Fruit fly (Drosophila melanogaster): ENCODE measurements around the gene CG15731.

The CG15731 gene

dm6 chrX:12453704-12454103 is 3.9 kb downstream of the CG15731 start (continued):
- TF ChIP-seq CG12299 (tag; optimal IDR thresholded peaks at IDR 0.05) (no peak), CG6175 (GFP tag; IDR thresholded peaks at IDR 0.05) (no peak), Hr78 (GFP tag; optimal IDR thresholded peaks at IDR 0.05) (no peak), CG12659 (GFP tag; optimal IDR thresholded peaks at IDR 0.05) (no peak), kah (GFP tag; optimal IDR thresholded peaks at IDR 0.05) (no peak), Tbp (GFP tag; optimal IDR thresholded peaks at IDR 0.05) (no peak), tup (GFP tag; optimal IDR thresholded peaks at IDR 0.05) (no peak), NFAT (GFP tag; IDR thresholded peaks at IDR 0.05) (no peak), Rfx (GFP tag; IDR thresholded peaks at IDR 0.05) (no peak), NC2β (GFP tag; optimal IDR thresholded peaks at IDR 0.05) (no peak), E2f2 (GFP tag; IDR thresholded peaks at IDR 0.05) (no peak), unpg (GFP tag; optimal IDR thresholded peaks at IDR 0.05) (peak; percentile 29), ara (GFP tag; IDR thresholded peaks at IDR 0.05) (no peak), mam (GFP tag; optimal IDR thresholded peaks at IDR 0.05) (no peak), CG1647 (GFP tag; optimal IDR thresholded peaks at IDR 0.05) (no peak), YL-1 (GFP tag; optimal IDR thresholded peaks at IDR 0.05) (no peak), Bteb2 (GFP tag; optimal IDR thresholded peaks at IDR 0.05) (no peak), Meics (GFP tag; optimal IDR thresholded peaks at IDR 0.05) (no peak), tin (GFP tag; optimal IDR thresholded peaks at IDR 0.05) (no peak), CG17829 (tag; optimal IDR thresholded peaks at IDR 0.05) (no peak), CG32532 (GFP tag; IDR thresholded peaks at IDR 0.05) (no peak), CG17186 (GFP tag; optimal IDR thresholded peaks at IDR 0.05) (no peak), CG13424 (tag; optimal IDR thresholded peaks at IDR 0.05) (no peak), CG7963 (GFP tag; IDR thresholded peaks at IDR 0.05; ENCODE audit: partially characterized antibody) (no peak), nau (GFP tag; optimal IDR thresholded peaks at IDR 0.05) (no peak), da (GFP tag; optimal IDR thresholded peaks at IDR 0.05) (no peak), Mes4 (GFP tag; optimal IDR thresholded peaks at IDR 0.05) (no peak), CG8281 (tag; optimal IDR thresholded peaks at IDR 0.05) (no peak), CG10959 (GFP tag; IDR thresholded peaks at IDR 0.05) (no peak), p53 (GFP tag; optimal IDR thresholded peaks at IDR 0.05) (no peak), Doc2 (GFP tag; IDR thresholded peaks at IDR 0.05) (no peak), fd3F (GFP tag; optimal IDR thresholded peaks at IDR 0.05) (no peak), CG2199 (GFP tag; IDR thresholded peaks at IDR 0.05) (no peak), CG7786 (GFP tag; optimal IDR thresholded peaks at IDR 0.05) (no peak), dpn (GFP tag; optimal IDR thresholded peaks at IDR 0.05) (no peak), dimm (GFP tag; IDR thresholded peaks at IDR 0.05) (no peak), Dref (GFP tag; IDR thresholded peaks at IDR 0.05) (no peak), CG2678 (tag; optimal IDR thresholded peaks at IDR 0.05) (peak; percentile 44), hbn (GFP tag; IDR thresholded peaks at IDR 0.05; ENCODE audit: partially characterized antibody) (no peak), Chrac-16 (GFP tag; optimal IDR thresholded peaks at IDR 0.05) (no peak), knrl (GFP tag; IDR thresholded peaks at IDR 0.05; ENCODE audit: partially characterized antibody) (no peak), ato (GFP tag; IDR thresholded peaks at IDR 0.05; ENCODE audit: partially characterized antibody) (no peak), HLH3B (GFP tag; IDR thresholded peaks at IDR 0.05) (no peak), amos (GFP tag; IDR thresholded peaks at IDR 0.05; ENCODE audit: partially characterized antibody) (no peak), Sox100B (GFP tag; optimal IDR thresholded peaks at IDR 0.05) (no peak), hb (GFP tag; IDR thresholded peaks at IDR 0.05; ENCODE audit: partially characterized antibody) (no peak), sob (GFP tag; IDR thresholded peaks at IDR 0.05) (no peak), CG14014 (GFP tag; IDR thresholded peaks at IDR 0.05) (0 out of 2 replicates have a peak, but pooled peaks have one; percentile 17), vfl (GFP tag; optimal IDR thresholded peaks at IDR 0.05) (no peak), CG31441 (GFP tag; IDR thresholded peaks at IDR 0.05) (no peak), mirr (GFP tag; optimal IDR thresholded peaks at IDR 0.05) (no peak), Dad (GFP tag; optimal IDR thresholded peaks at IDR 0.05) (no peak)
